Worm (Caenorhabditis elegans): ENCODE data around the gene B0554.5.
A peak's percentile ranks its signal among the peaks of the same experiment; 100 is the strongest.

Gene B0554.5

ce11 chrV:457839-458238 lies 33.6 kb downstream of the B0554.5 start:
- TF ChIP-seq xnd-1 (tag; optimal IDR thresholded peaks at IDR 0.05) (no peak), cebp-1 (GFP tag; IDR thresholded peaks at IDR 0.05) (no peak), cebp-1 (tag; optimal IDR thresholded peaks at IDR 0.05) (peak; percentile 72), tbx-9 (tag; optimal IDR thresholded peaks at IDR 0.05; ENCODE audit: borderline replicate concordance) (no peak), C17E4.6 (GFP tag; IDR thresholded peaks at IDR 0.05) (no peak), F33H1.4 (GFP tag; IDR thresholded peaks at IDR 0.05) (no peak), B0035.1 (tag; optimal IDR thresholded peaks at IDR 0.05) (no peak), pha-4 (tag; optimal IDR thresholded peaks at IDR 0.05) (peak; percentile 5)

ce11 chrV:459464-459863 lies 35.2 kb downstream of the B0554.5 start, which contains the start of gene nhr-203:
Gene nhr-203, plus strand, starts transcription at chrV:459795.
- TF ChIP-seq attf-6 (GFP tag; IDR thresholded peaks at IDR 0.05) (no peak), snpc-4 (GFP tag; optimal IDR thresholded peaks at IDR 0.05) (no peak), snpc-4 (tag; optimal IDR thresholded peaks at IDR 0.05) (no peak), nhr-80 (tag; optimal IDR thresholded peaks at IDR 0.05) (peak; percentile 67)

- no peak for TF ChIP-seq nhr-90 (tag; optimal IDR thresholded peaks at IDR 0.05)
- peak; percentile 49 for TF ChIP-seq nhr-80 (tag; optimal IDR thresholded peaks at IDR 0.05)
Observed at ce11 chrV:462263-462662, 38.0 kb downstream of the B0554.5 start, which contains the start of gene nhr-202. Gene nhr-202, plus strand, starts transcription at chrV:462588.

- TF ChIP-seq die-1 (tag; optimal IDR thresholded peaks at IDR 0.05) (no peak), nhr-80 (tag; optimal IDR thresholded peaks at IDR 0.05) (peak; percentile 11), C17E4.6 (GFP tag; IDR thresholded peaks at IDR 0.05) (no peak), Y95B8A.8 (GFP tag; IDR thresholded peaks at IDR 0.05) (no peak), rpc-1 (optimal IDR thresholded peaks at IDR 0.05) (no peak), rpc-1 (tag; optimal IDR thresholded peaks at IDR 0.05) (no peak), ceh-58 (GFP tag; IDR thresholded peaks at IDR 0.05) (no peak)
Observed at ce11 chrV:464800-465199, 40.6 kb downstream of the B0554.5 start, which contains the start of gene nhr-201. Gene nhr-201, plus strand, starts transcription at chrV:464828.

ce11 chrV:465355-465754 lies 41.1 kb downstream of the B0554.5 start:
- no peak for TF ChIP-seq akir-1 (GFP tag; optimal IDR thresholded peaks at IDR 0.05)
- no peak for TF ChIP-seq F57C9.4 (tag; optimal IDR thresholded peaks at IDR 0.05)
- TF ChIP-seq lin-26 (GFP tag; IDR thresholded peaks at IDR 0.05): no peak
- no peak for TF ChIP-seq unc-62 (GFP tag; optimal IDR thresholded peaks at IDR 0.05)
- no peak for TF ChIP-seq xnd-1 (tag; optimal IDR thresholded peaks at IDR 0.05)
- no peak for TF ChIP-seq mel-28 (tag; optimal IDR thresholded peaks at IDR 0.05; ENCODE audit: borderline replicate concordance)
- no peak for TF ChIP-seq sptf-2 (GFP tag; optimal IDR thresholded peaks at IDR 0.05)
- TF ChIP-seq F22D6.2 (tag; optimal IDR thresholded peaks at IDR 0.05): no peak
- no peak for TF ChIP-seq aptf-2 (GFP tag; conservative IDR thresholded peaks at IDR 0.05)
- TF ChIP-seq nfya-1 (tag; optimal IDR thresholded peaks at IDR 0.05; ENCODE audit: borderline replicate concordance, insufficient read depth): no peak
- TF ChIP-seq dpff-1 (tag; optimal IDR thresholded peaks at IDR 0.05): no peak
- TF ChIP-seq let-607 (tag; optimal IDR thresholded peaks at IDR 0.05): no peak
- no peak for TF ChIP-seq unc-130 (GFP tag; optimal IDR thresholded peaks at IDR 0.05)
- no peak for TF ChIP-seq ets-4 (GFP tag; optimal IDR thresholded peaks at IDR 0.05)
- no peak for TF ChIP-seq him-1 (tag; optimal IDR thresholded peaks at IDR 0.05)
- TF ChIP-seq zfh-2 (GFP tag; conservative IDR thresholded peaks at IDR 0.05): no peak
- TF ChIP-seq rpc-1 (optimal IDR thresholded peaks at IDR 0.05): no peak
- TF ChIP-seq rpc-1 (tag; optimal IDR thresholded peaks at IDR 0.05): no peak
